Worm (Caenorhabditis elegans) whole organism, early embryonic: ENCODE measurements around the gene C16C8.7.

Experiments used
- B0310.2 ChIP-seq: sonication (generic microtip); optimal IDR thresholded peaks from 2 replicates; lab custom pipeline; 2016; ENCODE audit warnings: mild to moderate bottlenecking, missing genetic modification characterization, missing compliant biosample characterization
- F13C5.2 ChIP-seq: sonication (generic microtip); optimal IDR thresholded peaks from 2 replicates; lab custom pipeline; 2017; ENCODE audit warnings: mild to moderate bottlenecking, missing genetic modification characterization, inconsistent platforms, missing compliant biosample characterization
- aly-1 ChIP-seq: sonication (generic microtip); optimal IDR thresholded peaks from 2 replicates; lab custom pipeline; 2016; ENCODE audit warnings: missing genetic modification characterization, missing compliant biosample characterization
- ama-1 ChIP-seq: fragments of 150-350 bp; optimal IDR thresholded peaks from 2 replicates; lab custom pipeline; 2014
- ceh-13 ChIP-seq: fragments of 200-800 bp; sonication (Bioruptor generic); optimal IDR thresholded peaks from 2 replicates; lab custom pipeline; 2018; ENCODE audit warnings: mild to moderate bottlenecking, missing genetic modification characterization, missing compliant biosample characterization
- ceh-36 ChIP-seq: sonication (generic microtip); optimal IDR thresholded peaks from 2 replicates; lab custom pipeline; 2016; ENCODE audit warnings: missing genetic modification characterization, inconsistent platforms, missing compliant biosample characterization
- ets-7 ChIP-seq: sonication (generic microtip); optimal IDR thresholded peaks from 2 replicates; lab custom pipeline; 2016; ENCODE audit warnings: missing genotype, missing genetic modification characterization, missing compliant biosample characterization
- flt-1 ChIP-seq: fragments of 200-800 bp; sonication (Bioruptor generic); IDR thresholded peaks from 2 replicates; pipeline ENCODE4 v1.3.6; 2022; ENCODE audit warnings: missing genetic modification characterization, missing compliant biosample characterization
- hmbx-1 ChIP-seq: sonication (generic microtip); optimal IDR thresholded peaks from 2 replicates; lab custom pipeline; 2016; ENCODE audit warnings: mild to moderate bottlenecking, missing genetic modification characterization, missing compliant biosample characterization
- hmg-4 ChIP-seq: fragments of 200-800 bp; sonication (Bioruptor generic); optimal IDR thresholded peaks from 2 replicates; lab custom pipeline; 2018; ENCODE audit warnings: mild to moderate bottlenecking, missing genetic modification characterization, missing compliant biosample characterization
- hnd-1 ChIP-seq: sonication (generic microtip); optimal IDR thresholded peaks from 2 replicates; lab custom pipeline; 2016; ENCODE audit warnings: missing genetic modification characterization, missing compliant biosample characterization
- pes-1 ChIP-seq: fragments of 200-800 bp; sonication (Bioruptor generic); IDR thresholded peaks from 2 replicates; pipeline ENCODE4 v1.3.6; 2022; ENCODE audit warnings: missing genetic modification reagents, missing genetic modification characterization, missing compliant biosample characterization
- scrt-1 ChIP-seq: fragments of 200-800 bp; sonication (Bioruptor generic); IDR thresholded peaks from 2 replicates; pipeline ENCODE4 v1.3.6; 2022; ENCODE audit warnings: missing genetic modification characterization, missing compliant biosample characterization
- sea-1 ChIP-seq: fragments of 200-800 bp; sonication (Bioruptor generic); conservative IDR thresholded peaks from 2 replicates; pipeline ENCODE4 v1.3.6; 2022; ENCODE audit warnings: missing genetic modification characterization, missing compliant biosample characterization
- tbx-11 ChIP-seq: fragments of 200-800 bp; sonication (Bioruptor generic); IDR thresholded peaks from 2 replicates; pipeline ENCODE4 v1.3.6; 2022; ENCODE audit warnings: missing genetic modification characterization, missing compliant biosample characterization
- tbx-37 ChIP-seq: fragments of 200-800 bp; sonication (Bioruptor generic); conservative IDR thresholded peaks from 2 replicates; pipeline ENCODE4 v1.3.6; 2022; ENCODE audit warnings: missing genetic modification reagents, missing genetic modification characterization, missing compliant biosample characterization
- tra-4 ChIP-seq: sonication (generic microtip); optimal IDR thresholded peaks from 2 replicates; lab custom pipeline; 2017; ENCODE audit warnings: missing genetic modification characterization, missing compliant biosample characterization

C16C8.7 gene

DNA sequence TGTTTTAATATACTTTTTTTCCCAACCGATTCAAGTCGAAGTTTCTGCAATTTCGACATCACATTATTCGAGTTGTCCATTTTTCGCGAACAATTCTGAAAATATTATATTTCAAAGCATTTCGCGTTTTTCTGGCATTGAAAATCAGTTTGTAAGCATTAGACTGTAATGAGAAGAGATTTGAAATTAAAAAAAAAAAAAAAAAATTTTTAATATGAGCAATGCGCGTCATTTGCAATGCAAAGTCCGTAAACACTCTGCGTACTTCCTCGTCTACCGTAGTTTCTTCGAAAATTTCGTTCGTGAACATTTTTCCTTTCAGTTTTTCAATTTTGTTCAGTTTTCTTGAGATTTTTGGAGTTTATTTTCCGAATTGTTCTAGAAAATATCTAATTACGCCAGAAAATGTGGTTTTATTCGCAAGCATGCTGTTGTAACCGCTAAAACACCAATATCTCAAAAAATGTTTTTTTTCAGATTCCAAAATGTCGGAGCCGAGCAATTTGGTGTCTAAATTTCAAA lies 14.6 kb downstream of the C16C8.7 start, which contains the start of the genes C16C8.5 and C16C8.16:
TSS of gene C16C8.5 (minus strand) at position 101 of the 522 bp plus-strand sequence.
TSS of gene C16C8.16 (plus strand) at position 472 of the 522 bp plus-strand sequence.
- no peak for TF ChIP-seq ceh-36 (tag; lab: Kevin White, UChicago)

DNA sequence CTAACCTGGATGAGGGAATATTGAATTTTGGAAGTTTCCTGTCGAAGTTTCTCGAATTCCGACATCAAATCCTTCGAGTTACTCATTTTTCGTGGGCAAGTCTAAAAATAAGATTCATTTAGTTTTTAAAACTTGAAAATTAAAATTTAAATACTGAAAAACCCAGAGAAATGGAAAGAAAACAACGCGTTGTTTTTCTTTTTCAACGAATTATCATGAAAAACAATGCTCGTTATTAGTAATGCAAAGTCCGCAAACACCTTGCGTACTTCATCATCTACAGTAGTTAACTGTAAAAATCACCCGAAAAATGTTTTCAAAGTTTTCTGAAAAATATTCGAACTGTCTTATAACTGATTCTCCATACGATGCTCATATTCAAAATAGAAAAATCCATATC lies 15.7 kb downstream of the C16C8.7 start, which contains the start of gene C16C8.4:
TSS of gene C16C8.4 (minus strand) at position 101 of the 400 bp plus-strand sequence.
- TF ChIP-seq flt-1 (GFP tag; lab: Robert Waterston, UW), result no peak
- no peak for TF ChIP-seq hmbx-1 (tag; lab: Kevin White, UChicago)
- no peak for TF ChIP-seq ama-1
- TF ChIP-seq hmg-4 (GFP tag; lab: Kevin White, UChicago), result no peak
- no peak for TF ChIP-seq pes-1 (GFP tag; lab: Robert Waterston, UW)
- no peak for TF ChIP-seq tbx-37 (GFP tag; lab: Robert Waterston, UW)
- TF ChIP-seq tbx-11 (GFP tag; lab: Robert Waterston, UW), result no peak
- no peak for TF ChIP-seq ceh-36 (tag; lab: Kevin White, UChicago)
- no peak for TF ChIP-seq aly-1 (tag; lab: Kevin White, UChicago)

DNA sequence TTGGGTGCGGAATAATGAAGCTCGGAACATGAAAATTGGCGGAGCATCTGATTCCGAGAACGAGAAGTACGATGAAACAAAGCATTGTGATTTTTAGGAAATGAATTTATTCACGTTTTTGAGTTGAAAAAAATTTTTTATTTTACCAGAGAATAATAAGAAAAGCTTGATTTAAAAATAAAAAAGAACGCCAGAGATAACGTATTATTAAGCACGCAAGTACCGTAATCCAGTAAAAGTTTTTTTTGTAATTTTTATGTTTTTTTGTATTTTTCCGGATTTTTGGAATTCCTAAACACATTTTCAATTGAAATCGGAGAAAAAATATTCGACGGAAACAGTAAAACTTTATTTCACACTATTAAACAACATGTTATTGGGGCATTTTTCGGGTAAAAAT lies 16.8 kb downstream of the C16C8.7 start, which contains the start of gene C16C8.22:
TSS of gene C16C8.22 (minus strand) at position 101 of the 400 bp plus-strand sequence.
- TF ChIP-seq ceh-36 (tag; lab: Kevin White, UChicago), result no peak

DNA sequence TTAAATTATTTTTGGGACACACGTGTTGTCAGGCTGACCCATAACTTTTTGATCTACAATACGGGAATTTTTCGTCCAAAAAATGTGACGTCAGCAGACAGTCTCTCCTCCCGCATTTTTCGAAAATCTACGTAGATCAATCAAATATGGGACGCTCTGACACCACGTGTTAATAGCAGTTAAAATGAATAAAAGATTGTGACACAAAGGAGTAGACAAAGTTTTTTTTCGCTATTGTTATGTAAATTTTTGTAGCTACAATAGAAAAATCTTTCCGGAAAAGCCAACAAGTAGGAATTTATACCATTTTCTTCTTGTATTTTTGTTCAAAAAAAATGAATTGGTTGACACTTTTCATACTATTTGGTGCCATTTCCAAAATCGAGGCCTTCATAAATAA lies 18.6 kb downstream of the C16C8.7 start, which contains the start of gene C16C8.27:
TSS of gene C16C8.27 (plus strand) at position 301 of the 400 bp plus-strand sequence.
- no peak for TF ChIP-seq tbx-11 (GFP tag; lab: Robert Waterston, UW)
- TF ChIP-seq B0310.2, result no peak
- no peak for TF ChIP-seq ets-7
- no peak for TF ChIP-seq F13C5.2 (tag; lab: Kevin White, UChicago)
- TF ChIP-seq hmg-4 (GFP tag; lab: Kevin White, UChicago), result no peak
- TF ChIP-seq pes-1 (GFP tag; lab: Robert Waterston, UW), result no peak
- TF ChIP-seq ceh-13 (GFP tag; lab: Kevin White, UChicago), result no peak
- no peak for TF ChIP-seq ceh-36 (tag; lab: Kevin White, UChicago)

DNA sequence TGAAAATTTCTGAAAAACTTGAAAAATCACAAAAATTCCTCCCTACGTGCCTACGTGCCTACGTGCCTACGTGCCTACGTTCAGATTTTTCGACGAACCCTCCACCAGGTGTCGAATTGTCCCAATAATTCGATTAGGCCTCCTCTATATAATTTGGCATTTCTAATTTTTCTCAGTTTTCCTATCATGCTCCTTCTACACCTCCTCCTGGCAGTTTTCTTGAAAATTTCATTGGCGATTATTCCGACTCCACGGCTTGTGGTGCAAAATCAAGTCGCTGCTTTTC lies 19.4 kb downstream of the C16C8.7 start, which contains the start of gene C16C8.17:
TSS of gene C16C8.17 (plus strand) at position 187 of the 286 bp plus-strand sequence.
- TF ChIP-seq tra-4 (tag; lab: Kevin White, UChicago), result no peak
- no peak for TF ChIP-seq ets-7
- TF ChIP-seq tbx-11 (GFP tag; lab: Robert Waterston, UW), result no peak
- no peak for TF ChIP-seq ceh-13 (GFP tag; lab: Kevin White, UChicago)
- no peak for TF ChIP-seq sea-1 (GFP tag; lab: Robert Waterston, UW)
- TF ChIP-seq scrt-1 (GFP tag; lab: Robert Waterston, UW), result no peak
- TF ChIP-seq F13C5.2 (tag; lab: Kevin White, UChicago), result no peak
- TF ChIP-seq B0310.2, result no peak
- TF ChIP-seq hmg-4 (GFP tag; lab: Kevin White, UChicago), result no peak
- no peak for TF ChIP-seq ceh-36 (tag; lab: Kevin White, UChicago)
- TF ChIP-seq pes-1 (GFP tag; lab: Robert Waterston, UW), result no peak
- TF ChIP-seq ama-1, result no peak
- TF ChIP-seq hnd-1 (tag; lab: Kevin White, UChicago), result no peak
- TF ChIP-seq aly-1 (tag; lab: Kevin White, UChicago), result no peak
- no peak for TF ChIP-seq flt-1 (GFP tag; lab: Robert Waterston, UW)
- TF ChIP-seq tbx-37 (GFP tag; lab: Robert Waterston, UW), result no peak

DNA sequence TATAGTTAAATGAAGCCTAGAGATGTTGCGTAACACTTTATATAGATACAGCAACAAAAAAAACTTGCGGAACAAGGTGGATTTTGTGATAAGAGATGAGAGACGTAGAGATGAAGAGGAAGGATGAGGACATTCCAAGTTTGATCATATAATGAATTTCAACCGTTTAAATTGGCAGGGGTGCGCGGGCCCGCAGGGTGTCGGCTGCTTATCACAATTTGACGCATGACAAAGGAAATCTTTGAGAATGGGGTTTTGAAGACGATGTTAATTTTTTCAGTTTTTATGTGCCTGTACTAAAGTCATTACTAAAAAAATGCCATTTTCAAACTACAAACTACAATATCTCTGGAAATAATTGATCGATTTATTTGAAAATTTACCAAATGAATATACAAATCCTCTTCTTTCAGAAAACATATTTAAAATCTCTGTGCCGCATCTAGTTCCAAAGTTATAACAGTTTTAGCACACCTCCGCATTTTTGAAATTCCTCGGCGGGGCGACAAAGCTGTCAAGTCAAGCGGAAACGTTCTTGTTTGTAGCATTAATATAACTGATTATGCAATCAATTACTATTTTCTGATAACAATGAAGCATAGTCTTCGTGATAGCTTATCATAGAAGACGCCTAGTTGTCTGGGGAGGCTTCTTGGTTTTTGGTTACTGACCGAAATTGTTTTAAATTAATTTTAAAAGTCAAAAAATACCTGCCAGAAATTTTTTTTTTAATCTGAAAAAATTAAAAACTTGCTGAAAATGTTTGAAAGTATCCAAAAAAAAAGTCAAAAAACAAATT lies 19.9 kb downstream of the C16C8.7 start:
- TF ChIP-seq F13C5.2 (tag; lab: Kevin White, UChicago) (no peak), scrt-1 (GFP tag; lab: Robert Waterston, UW) (no peak), pes-1 (GFP tag; lab: Robert Waterston, UW) (no peak), ceh-36 (tag; lab: Kevin White, UChicago) (no peak)

DNA sequence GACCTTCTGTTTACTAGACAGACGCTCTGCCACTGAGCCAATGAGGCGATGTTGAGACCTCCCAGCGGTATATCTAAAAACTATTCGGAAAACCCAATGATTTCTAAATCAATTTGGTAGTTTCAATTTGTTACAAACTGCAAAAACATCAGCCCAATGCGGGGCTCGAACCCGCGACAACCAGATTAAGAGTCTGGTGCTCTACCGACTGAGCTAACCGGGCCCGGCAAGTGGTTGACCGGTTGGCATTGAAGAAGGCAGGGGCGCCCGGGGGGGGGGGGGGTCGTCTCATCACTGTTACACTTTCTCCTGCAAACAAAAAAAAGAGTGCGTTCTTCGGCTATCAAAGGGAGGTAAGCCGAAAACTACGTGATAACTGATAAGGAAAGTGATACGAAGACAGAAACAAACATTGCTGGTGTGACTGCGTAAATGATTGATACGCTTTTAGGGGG lies 20.7 kb downstream of the C16C8.7 start:
- peak; percentile 76 for TF ChIP-seq ceh-36 (tag; lab: Kevin White, UChicago)
- TF ChIP-seq tbx-37 (GFP tag; lab: Robert Waterston, UW), result peak; percentile 48
- TF ChIP-seq hnd-1 (tag; lab: Kevin White, UChicago), result peak; percentile 62
- TF ChIP-seq flt-1 (GFP tag; lab: Robert Waterston, UW), result peak; percentile 73
- TF ChIP-seq hmbx-1 (tag; lab: Kevin White, UChicago), result no peak
- peak; percentile 71 for TF ChIP-seq hmg-4 (GFP tag; lab: Kevin White, UChicago)
- TF ChIP-seq aly-1 (tag; lab: Kevin White, UChicago), result peak; percentile 67
- TF ChIP-seq F13C5.2 (tag; lab: Kevin White, UChicago), result peak; percentile 13
- peak; percentile 74 for TF ChIP-seq scrt-1 (GFP tag; lab: Robert Waterston, UW)
- peak; percentile 84 for TF ChIP-seq pes-1 (GFP tag; lab: Robert Waterston, UW)
- TF ChIP-seq B0310.2, result peak; percentile 70
- TF ChIP-seq tra-4 (tag; lab: Kevin White, UChicago), result no peak
- peak; percentile 35 for TF ChIP-seq ceh-13 (GFP tag; lab: Kevin White, UChicago)
- TF ChIP-seq ama-1, result no peak
- peak; percentile 67 for TF ChIP-seq tbx-11 (GFP tag; lab: Robert Waterston, UW)
- TF ChIP-seq ets-7, result peak; percentile 39
- peak; percentile 52; the same call in 1 of the 2 replicates for TF ChIP-seq sea-1 (GFP tag; lab: Robert Waterston, UW)
